Fruit fly (Drosophila melanogaster) whole organism, wandering third instar larva: ENCODE data around the gene CG12155.

Experiments
- CG9705 ChIP-seq: fragments of 200-800 bp; sonication (Bioruptor generic); optimal IDR thresholded peaks from 2 replicates; lab custom pipeline; 2018; ENCODE audit warnings: missing biosample characterization, mild to moderate bottlenecking, missing genetic modification characterization
- Myc ChIP-seq: fragments of >200 bp; optimal IDR thresholded peaks from 2 replicates; lab custom pipeline; 2017
- OdsH ChIP-seq: fragments of 200-800 bp; sonication (Bioruptor generic); optimal IDR thresholded peaks from 2 replicates; lab custom pipeline; 2016; ENCODE audit warnings: missing biosample characterization, mild to moderate bottlenecking, missing genetic modification characterization
- h ChIP-seq: fragments of 200-800 bp; sonication (Bioruptor generic); optimal IDR thresholded peaks from 3 replicates; lab custom pipeline; 2016; ENCODE audit warnings: missing biosample characterization, mild to moderate bottlenecking, missing genetic modification characterization
- rgr ChIP-seq: fragments of 200-800 bp; sonication (Bioruptor generic); optimal IDR thresholded peaks from 3 replicates; lab custom pipeline; 2016; ENCODE audit warnings: missing biosample characterization, mild to moderate bottlenecking, missing genetic modification characterization

dm6 chrX:7690683-7691082, 37.9 kb upstream of the CG12155 start:
- no peak for TF ChIP-seq Myc (lab: Kevin White, UChicago)
- TF ChIP-seq rgr (GFP tag; lab: Kevin White, UChicago): peak; percentile 59
- no peak for TF ChIP-seq CG9705 (GFP tag; lab: Kevin White, UChicago)
- peak; percentile 34 for TF ChIP-seq OdsH (GFP tag; lab: Kevin White, UChicago)
- TF ChIP-seq h (GFP tag; lab: Kevin White, UChicago): no peak
